Worm (Caenorhabditis elegans) whole organism, young adult: Measurements from ENCODE around the gene sma-5.

Experiments
- Y56A3A.18 ChIP-seq: fragments of 200-800 bp; sonication (Bioruptor generic); IDR thresholded peaks from 2 replicates; pipeline ENCODE4 v1.3.6; 2022; ENCODE audit warnings: missing genetic modification reagents, missing genetic modification characterization, missing compliant biosample characterization
- ama-1 ChIP-seq, 3 experiments: fragments of 150-350 bp in 1 of 3; sonication (generic microtip) in 2 of 3; optimal IDR thresholded peaks; 2 replicates each; lab custom pipeline; 2014 to 2018; ENCODE audit warnings: missing biosample characterization in 2 of 3, missing genetic modification characterization in 2 of 3, missing genetic modification reagents in 2 of 3
- him-1 ChIP-seq: sonication (generic microtip); optimal IDR thresholded peaks from 2 replicates; lab custom pipeline; 2016; ENCODE audit warnings: missing genotype, missing genetic modification reagents, missing genetic modification characterization, missing compliant biosample characterization
- mes-4 ChIP-seq: sonication (generic microtip); optimal IDR thresholded peaks from 2 replicates; lab custom pipeline; 2016; ENCODE audit warnings: missing genotype, missing genetic modification characterization, missing compliant biosample characterization
- mxl-1 ChIP-seq: sonication (generic microtip); optimal IDR thresholded peaks from 2 replicates; lab custom pipeline; 2016; ENCODE audit warnings: missing genetic modification characterization, missing compliant biosample characterization
- nfya-1 ChIP-seq: sonication (generic microtip); optimal IDR thresholded peaks from 2 replicates; lab custom pipeline; 2017; ENCODE audit warnings: antibody characterized with exemption, missing compliant biosample characterization, missing genetic modification characterization, borderline replicate concordance; ENCODE audit not compliant: insufficient read depth
- rcor-1 ChIP-seq: fragments of 200-800 bp; sonication (Bioruptor generic); IDR thresholded peaks from 2 replicates; pipeline ENCODE4 v1.3.6; 2022; ENCODE audit warnings: missing genetic modification reagents, missing genetic modification characterization, missing compliant biosample characterization
- sea-2 ChIP-seq: fragments of 200-800 bp; sonication (Bioruptor generic); IDR thresholded peaks from 2 replicates; pipeline ENCODE4 v1.3.6; 2022; ENCODE audit warnings: missing genetic modification characterization, missing compliant biosample characterization
- unc-62 ChIP-seq: fragments of 150-350 bp; optimal IDR thresholded peaks from 2 replicates; lab custom pipeline; 2014; ENCODE audit warnings: missing biosample characterization, missing genetic modification reagents, missing genetic modification characterization
- zfh-2 ChIP-seq: fragments of 200-800 bp; sonication (Bioruptor generic); conservative IDR thresholded peaks from 2 replicates; pipeline ENCODE4 v1.3.6; 2022; ENCODE audit warnings: missing genetic modification reagents, missing genetic modification characterization, missing compliant biosample characterization
- ztf-26 ChIP-seq: sonication (generic microtip); optimal IDR thresholded peaks from 2 replicates; lab custom pipeline; 2017; ENCODE audit warnings: missing genetic modification characterization, missing compliant biosample characterization

- no peak for TF ChIP-seq unc-62
- TF ChIP-seq ztf-26, result no peak
- no peak for TF ChIP-seq ama-1 (optimal IDR thresholded peaks at IDR 0.05; lab: Kevin White, UChicago)
- TF ChIP-seq ama-1 (GFP tag; optimal IDR thresholded peaks at IDR 0.05; lab: Kevin White, UChicago), result no peak
- TF ChIP-seq mxl-1 (tag; lab: Kevin White, UChicago), result no peak
- no peak for TF ChIP-seq Y56A3A.18
- no peak for TF ChIP-seq nfya-1 (tag; lab: Kevin White, UChicago)
- no peak for TF ChIP-seq rcor-1 (GFP tag; lab: Robert Waterston, UW)
- no peak for TF ChIP-seq mes-4
- TF ChIP-seq him-1 (tag; lab: Kevin White, UChicago), result no peak
- TF ChIP-seq zfh-2, result no peak
- no peak for TF ChIP-seq sea-2 (GFP tag; lab: Robert Waterston, UW)
Measured at ce11 chrX:11983576-11984061, 21.7 kb downstream of the sma-5 start, which contains the start of gene C49F5.3.
